Fruit fly (Drosophila melanogaster) whole organism, adult: ENCODE results near the gene Klc.

ENCODE experiments used
- CG11617 ChIP-seq: fragments of 200-800 bp; sonication (Bioruptor generic); optimal IDR thresholded peaks from 2 replicates; lab custom pipeline; 2017; ENCODE audit warnings: mild to moderate bottlenecking, missing biosample characterization, missing genetic modification reagents, missing genetic modification characterization
- CG12768 ChIP-seq: fragments of 200-800 bp; sonication (Bioruptor generic); optimal IDR thresholded peaks from 2 replicates; lab custom pipeline; 2017; ENCODE audit warnings: missing biosample characterization, missing genetic modification characterization, mild to moderate bottlenecking, moderate library complexity, missing genetic modification reagents
- CG5204 ChIP-seq: fragments of 200-800 bp; sonication (Bioruptor generic); optimal IDR thresholded peaks from 2 replicates; lab custom pipeline; 2016; ENCODE audit warnings: missing biosample characterization, missing genetic modification characterization
- CG7045 ChIP-seq: fragments of 200-800 bp; sonication (Bioruptor generic); optimal IDR thresholded peaks from 2 replicates; lab custom pipeline; 2017; ENCODE audit warnings: missing biosample characterization, mild to moderate bottlenecking, missing genetic modification characterization
- CG7101 ChIP-seq: fragments of 200-800 bp; sonication (Bioruptor generic); optimal IDR thresholded peaks from 2 replicates; lab custom pipeline; 2018; ENCODE audit warnings: missing biosample characterization, mild to moderate bottlenecking, missing genetic modification characterization, moderate library complexity
- Clk ChIP-seq: fragments of 200-800 bp; sonication (Bioruptor generic); optimal IDR thresholded peaks from 2 replicates; lab custom pipeline; 2017; ENCODE audit warnings: missing biosample characterization, missing genetic modification characterization
- Crg-1 ChIP-seq: fragments of 200-800 bp; sonication (Bioruptor generic); optimal IDR thresholded peaks from 2 replicates; lab custom pipeline; 2016; ENCODE audit warnings: missing biosample characterization, missing genetic modification characterization
- Mnt ChIP-seq: fragments of 200-800 bp; sonication (Bioruptor generic); optimal IDR thresholded peaks from 2 replicates; lab custom pipeline; 2016; ENCODE audit warnings: missing biosample characterization, mild to moderate bottlenecking, missing genetic modification characterization
- bab1 ChIP-seq: fragments of 200-800 bp; sonication (Bioruptor generic); optimal IDR thresholded peaks from 3 replicates; lab custom pipeline; 2019; ENCODE audit warnings: missing biosample characterization, mild to moderate bottlenecking, missing genetic modification characterization, moderate library complexity
- cic ChIP-seq: fragments of 200-800 bp; sonication (Bioruptor generic); optimal IDR thresholded peaks from 2 replicates; lab custom pipeline; 2017; ENCODE audit warnings: missing biosample characterization, mild to moderate bottlenecking, missing genetic modification characterization, moderate library complexity
- cnc ChIP-seq, 2 experiments: fragments of >200 bp; optimal IDR thresholded peaks; 2 replicates each; lab custom pipeline; 2017
- kay ChIP-seq: fragments of 200-800 bp; sonication (Bioruptor generic); peaks from one replicate; lab custom pipeline; 2016; ENCODE audit warnings: missing biosample characterization, missing genetic modification characterization, borderline replicate concordance
- ovo ChIP-seq: fragments of 200-800 bp; sonication (Bioruptor generic); optimal IDR thresholded peaks from 2 replicates; lab custom pipeline; 2016; ENCODE audit warnings: missing biosample characterization, missing genetic modification characterization
- toe ChIP-seq: fragments of 200-800 bp; sonication (Bioruptor generic); optimal IDR thresholded peaks from 2 replicates; lab custom pipeline; 2016; ENCODE audit warnings: missing biosample characterization, missing genetic modification characterization

- no peak for TF ChIP-seq Mnt
- TF ChIP-seq CG5204 (GFP tag; lab: Kevin White, UChicago), result no peak
- TF ChIP-seq toe (GFP tag; lab: Kevin White, UChicago), result no peak
- TF ChIP-seq ovo (GFP tag; lab: Kevin White, UChicago), result no peak
- TF ChIP-seq bab1 (GFP tag; lab: Kevin White, UChicago), result no peak
- no peak for TF ChIP-seq CG12768
- TF ChIP-seq cnc (optimal IDR thresholded peaks at IDR 0.05; lab: Kevin White, UChicago), result no peak
- no peak for TF ChIP-seq CG7101
- TF ChIP-seq CG7045 (GFP tag; lab: Kevin White, UChicago), result no peak
- no peak for TF ChIP-seq kay
- TF ChIP-seq CG11617 (GFP tag; lab: Kevin White, UChicago), result no peak
- no peak for TF ChIP-seq cic (GFP tag; lab: Kevin White, UChicago)
- no peak for TF ChIP-seq Clk (GFP tag; lab: Kevin White, UChicago)
- TF ChIP-seq Crg-1 (GFP tag; lab: Kevin White, UChicago), result no peak
These were observed 24.1 kb downstream of the Klc start for dm6 chr3L:12725749-12726148.
